Worm (Caenorhabditis elegans) whole organism, L2 larva: ENCODE results near the gene F36H1.12.
A peak's percentile ranks its signal among the peaks of the same experiment; 100 is the strongest.
"Not testable (repeated sequence)": the region's sequence is repeated elsewhere in the genome, so short reads cannot be mapped to it uniquely, and the experiment has no call there.

Experiments used
- C34F6.9 ChIP-seq: fragments of 150-350 bp; optimal IDR thresholded peaks from 2 replicates; lab custom pipeline; 2014; ENCODE audit warnings: missing biosample characterization, missing genetic modification characterization
- F13H6.1 ChIP-seq: sonication (generic microtip); optimal IDR thresholded peaks from 2 replicates; lab custom pipeline; 2016; ENCODE audit warnings: missing genetic modification characterization, missing compliant biosample characterization
- R02D3.7 ChIP-seq: fragments of 150-350 bp; optimal IDR thresholded peaks from 2 replicates; lab custom pipeline; 2014; ENCODE audit warnings: missing biosample characterization, missing genetic modification characterization
- Y55F3AM.14 ChIP-seq: fragments of 200-800 bp; sonication (Bioruptor generic); optimal IDR thresholded peaks from 2 replicates; lab custom pipeline; 2018; ENCODE audit warnings: mild to moderate bottlenecking, missing genetic modification characterization, missing compliant biosample characterization
- ama-1 ChIP-seq: fragments of 150-350 bp; optimal IDR thresholded peaks from 2 replicates; lab custom pipeline; 2018; ENCODE audit warnings: inconsistent platforms
- egl-27 ChIP-seq: sonication (generic microtip); optimal IDR thresholded peaks from 3 replicates; lab custom pipeline; 2017; ENCODE audit warnings: missing biosample characterization, missing genetic modification reagents, missing genetic modification characterization
- elt-1 ChIP-seq: fragments of 150-350 bp; optimal IDR thresholded peaks from 2 replicates; lab custom pipeline; 2014; ENCODE audit warnings: missing biosample characterization, missing genetic modification characterization
- elt-3 ChIP-seq: sonication (generic microtip); optimal IDR thresholded peaks from 2 replicates; lab custom pipeline; 2017; ENCODE audit warnings: missing biosample characterization, missing genetic modification characterization
- fos-1 ChIP-seq: fragments of 150-350 bp; optimal IDR thresholded peaks from 2 replicates; lab custom pipeline; 2014; ENCODE audit warnings: missing biosample characterization, missing genetic modification characterization
- gmeb-1 ChIP-seq: fragments of 150-350 bp; optimal IDR thresholded peaks from 2 replicates; lab custom pipeline; 2014; ENCODE audit warnings: missing biosample characterization, missing genetic modification characterization
- lin-13 ChIP-seq: fragments of 150-350 bp; optimal IDR thresholded peaks from 2 replicates; lab custom pipeline; 2014; ENCODE audit warnings: missing biosample characterization, missing genetic modification reagents, missing genetic modification characterization
- lin-39 ChIP-seq: fragments of 150-350 bp; optimal IDR thresholded peaks from 2 replicates; lab custom pipeline; 2014; ENCODE audit warnings: missing biosample characterization, missing genetic modification reagents, missing genetic modification characterization
- lsy-2 ChIP-seq, 2 experiments: fragments of 150-350 bp in 1 of 2; sonication (generic microtip) in 1 of 2; optimal IDR thresholded peaks; 2 replicates each; lab custom pipeline; 2014 to 2017; ENCODE audit warnings: missing biosample characterization in 2 of 2, missing genetic modification characterization in 2 of 2
- mab-5 ChIP-seq: fragments of 150-350 bp; optimal IDR thresholded peaks from 2 replicates; lab custom pipeline; 2014; ENCODE audit warnings: missing biosample characterization, missing genetic modification characterization
- mdl-1 ChIP-seq, 2 experiments: fragments of 150-350 bp in 1 of 2; sonication (generic microtip) in 1 of 2; optimal IDR thresholded peaks; 2 replicates each; lab custom pipeline; 2017; ENCODE audit warnings: missing biosample characterization in 2 of 2, missing genetic modification characterization in 2 of 2
- nhr-11 ChIP-seq: fragments of 150-350 bp; optimal IDR thresholded peaks from 2 replicates; lab custom pipeline; 2014; ENCODE audit warnings: missing biosample characterization, missing genetic modification characterization
- nhr-12 ChIP-seq: fragments of 150-350 bp; optimal IDR thresholded peaks from 2 replicates; lab custom pipeline; 2014; ENCODE audit warnings: missing biosample characterization, missing genetic modification characterization
- nhr-129 ChIP-seq: fragments of 150-350 bp; optimal IDR thresholded peaks from 2 replicates; lab custom pipeline; 2014; ENCODE audit warnings: missing biosample characterization, missing genetic modification characterization
- nhr-237 ChIP-seq: fragments of 150-350 bp; optimal IDR thresholded peaks from 2 replicates; lab custom pipeline; 2014; ENCODE audit warnings: missing biosample characterization, missing genetic modification characterization
- nhr-25 ChIP-seq: fragments of 150-350 bp; sonication (generic microtip); optimal IDR thresholded peaks from 3 replicates; lab custom pipeline; 2014; ENCODE audit warnings: missing biosample characterization, missing genetic modification characterization
- nhr-6 ChIP-seq: fragments of 150-350 bp; optimal IDR thresholded peaks from 2 replicates; lab custom pipeline; 2014; ENCODE audit warnings: missing biosample characterization, missing genetic modification characterization
- nhr-77 ChIP-seq: fragments of 150-350 bp; optimal IDR thresholded peaks from 2 replicates; lab custom pipeline; 2014; ENCODE audit warnings: missing biosample characterization, missing genetic modification characterization
- peb-1 ChIP-seq: fragments of 150-350 bp; optimal IDR thresholded peaks from 2 replicates; lab custom pipeline; 2014; ENCODE audit warnings: missing biosample characterization, missing genetic modification characterization
- skn-1 ChIP-seq: sonication (generic microtip); optimal IDR thresholded peaks from 2 replicates; lab custom pipeline; 2017; ENCODE audit warnings: missing biosample characterization, missing genetic modification characterization
- sma-9 ChIP-seq, 2 experiments: fragments of 150-350 bp in 1 of 2; sonication (generic microtip) in 1 of 2; optimal IDR thresholded peaks; 2 replicates each; lab custom pipeline; 2014 to 2016; ENCODE audit warnings: missing genetic modification characterization in 2 of 2, mild to moderate bottlenecking in 1 of 2, missing biosample characterization in 1 of 2, missing compliant biosample characterization in 1 of 2, missing genetic modification reagents in 1 of 2, moderate library complexity in 1 of 2
- snpc-4 ChIP-seq: fragments of 150-350 bp; optimal IDR thresholded peaks from 2 replicates; lab custom pipeline; 2014; ENCODE audit warnings: missing biosample characterization, missing genetic modification characterization
- unc-55 ChIP-seq: fragments of 150-350 bp; sonication (generic microtip); optimal IDR thresholded peaks from 3 replicates; lab custom pipeline; 2014; ENCODE audit warnings: missing biosample characterization, missing genetic modification reagents, missing genetic modification characterization
- unc-62 ChIP-seq: fragments of 150-350 bp; optimal IDR thresholded peaks from 2 replicates; lab custom pipeline; 2014; ENCODE audit warnings: missing biosample characterization, missing genetic modification reagents, missing genetic modification characterization
- ztf-1 ChIP-seq: fragments of 200-800 bp; sonication (Bioruptor generic); conservative IDR thresholded peaks from 2 replicates; pipeline ENCODE4 v1.3.6; 2022; ENCODE audit warnings: missing genetic modification characterization, missing compliant biosample characterization
- ztf-11 ChIP-seq: sonication (generic microtip); optimal IDR thresholded peaks from 2 replicates; lab custom pipeline; 2017; ENCODE audit warnings: missing biosample characterization, missing genetic modification characterization
- ztf-4 ChIP-seq: fragments of 150-350 bp; optimal IDR thresholded peaks from 2 replicates; lab custom pipeline; 2014; ENCODE audit warnings: missing biosample characterization, missing genetic modification characterization

The F36H1.12 gene

ce11 chrIV:11070895-11071294, 17.4 kb upstream of the F36H1.12 start:
- not testable (repeated sequence) for TF ChIP-seq sma-9 (GFP tag; optimal IDR thresholded peaks at IDR 0.05; lab: Kevin White, UChicago)
- TF ChIP-seq sma-9 (tag; optimal IDR thresholded peaks at IDR 0.05; lab: Kevin White, UChicago): peak; percentile 59
- peak; percentile 76 for TF ChIP-seq nhr-237 (tag; lab: Kevin White, UChicago)

- TF ChIP-seq peb-1 (no peak), nhr-129 (tag; lab: Kevin White, UChicago) (peak; percentile 87), mab-5 (tag; lab: Kevin White, UChicago) (peak; percentile 58), nhr-237 (tag; lab: Kevin White, UChicago) (no peak), lsy-2 (tag; optimal IDR thresholded peaks at IDR 0.05; lab: Kevin White, UChicago) (peak in 1 of 2 experiments; percentile 77), ztf-4 (tag; lab: Kevin White, UChicago) (peak; percentile 62), gmeb-1 (no peak), F13H6.1 (tag; lab: Kevin White, UChicago) (peak; percentile 84), nhr-6 (peak; percentile 67), lin-13 (GFP tag; lab: Kevin White, UChicago) (no peak), unc-55 (no peak), C34F6.9 (tag; lab: Kevin White, UChicago) (peak; percentile 59), ama-1 (no peak), sma-9 (GFP tag; optimal IDR thresholded peaks at IDR 0.05; lab: Kevin White, UChicago) (peak; percentile 72), sma-9 (tag; optimal IDR thresholded peaks at IDR 0.05; lab: Kevin White, UChicago) (no peak), unc-62 (GFP tag; lab: Kevin White, UChicago) (peak; percentile 79), nhr-25 (tag; lab: Kevin White, UChicago) (no peak), elt-1 (tag; lab: Kevin White, UChicago) (no peak)
Observed at ce11 chrIV:11068314-11068713, 14.8 kb upstream of the F36H1.12 start.

DNA sequence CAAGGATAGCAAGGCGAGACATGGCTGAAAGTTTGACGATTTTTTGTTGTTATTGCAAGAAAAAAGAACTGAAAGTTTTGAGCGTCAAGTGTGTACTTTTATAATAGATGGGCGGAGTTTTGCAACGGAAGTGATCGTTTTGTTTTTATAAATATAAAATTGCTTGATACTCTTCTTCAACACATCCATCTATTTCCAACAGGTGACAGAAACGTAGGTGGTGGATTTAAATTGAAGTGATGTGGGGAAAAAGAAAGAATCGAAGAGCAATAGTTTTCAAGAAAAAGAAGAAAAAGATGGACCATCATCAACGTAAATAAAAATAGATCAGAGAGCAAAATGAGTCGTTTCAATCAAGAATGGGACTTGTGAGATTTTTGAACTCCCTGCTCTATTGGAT, 13.5 kb upstream of the F36H1.12 start, which contains the start of gene ttr-17:
TSS of gene ttr-17 (minus strand) at position 24 of the 400 bp plus-strand sequence.
- TF ChIP-seq lsy-2 (tag; optimal IDR thresholded peaks at IDR 0.05; lab: Kevin White, UChicago): peak in 1 of 2 experiments; percentile 43
- TF ChIP-seq elt-3 (tag; lab: Kevin White, UChicago): no peak
- no peak for TF ChIP-seq skn-1 (tag; lab: Kevin White, UChicago)
- TF ChIP-seq ztf-1 (GFP tag; lab: Robert Waterston, UW): no peak
- peak; percentile 54 for TF ChIP-seq ama-1
- peak; percentile 7 for TF ChIP-seq C34F6.9 (tag; lab: Kevin White, UChicago)
- TF ChIP-seq unc-55: no peak
- peak; percentile 50 for TF ChIP-seq sma-9 (GFP tag; optimal IDR thresholded peaks at IDR 0.05; lab: Kevin White, UChicago)
- no peak for TF ChIP-seq sma-9 (tag; optimal IDR thresholded peaks at IDR 0.05; lab: Kevin White, UChicago)
- no peak for TF ChIP-seq lin-39
- peak; percentile 54 for TF ChIP-seq F13H6.1 (tag; lab: Kevin White, UChicago)

ce11 chrIV:11063962-11064361, 10.5 kb upstream of the F36H1.12 start, which contains the start of gene ttr-16:
TSS of gene ttr-16 (minus strand) at chrIV:11064137.
- TF ChIP-seq nhr-129 (tag; lab: Kevin White, UChicago) (peak; percentile 64), mdl-1 (tag; optimal IDR thresholded peaks at IDR 0.05; lab: Kevin White, UChicago) (no peak), sma-9 (GFP tag; optimal IDR thresholded peaks at IDR 0.05; lab: Kevin White, UChicago) (peak; percentile 32), sma-9 (tag; optimal IDR thresholded peaks at IDR 0.05; lab: Kevin White, UChicago) (no peak), C34F6.9 (tag; lab: Kevin White, UChicago) (peak; percentile 20), lsy-2 (tag; optimal IDR thresholded peaks at IDR 0.05; lab: Kevin White, UChicago) (peak in 1 of 2 experiments; percentile 49), F13H6.1 (tag; lab: Kevin White, UChicago) (peak; percentile 20), ama-1 (peak; percentile 86), nhr-77 (no peak)

ce11 chrIV:11062984-11063613, 9.6 kb upstream of the F36H1.12 start:
- no peak for TF ChIP-seq mab-5 (tag; lab: Kevin White, UChicago)
- TF ChIP-seq lsy-2 (tag; optimal IDR thresholded peaks at IDR 0.05; lab: Kevin White, UChicago): peak in 1 of 2 experiments; percentile 58

ce11 chrIV:11051963-11052362, 1.5 kb downstream of the F36H1.12 start:
- TF ChIP-seq fos-1 (no peak), Y55F3AM.14 (GFP tag; lab: Kevin White, UChicago) (no peak), nhr-11 (tag; lab: Kevin White, UChicago) (no peak)

ce11 chrIV:11049806-11050205, 3.7 kb downstream of the F36H1.12 start, which contains the start of gene F36H1.3:
TSS of gene F36H1.3 (plus strand) at chrIV:11050128.
- TF ChIP-seq C34F6.9 (tag; lab: Kevin White, UChicago): no peak
- no peak for TF ChIP-seq R02D3.7 (tag; lab: Kevin White, UChicago)
- no peak for TF ChIP-seq unc-55
- TF ChIP-seq egl-27 (tag; lab: Kevin White, UChicago): no peak
- TF ChIP-seq nhr-12 (tag; lab: Kevin White, UChicago): no peak
- TF ChIP-seq peb-1: no peak
- no peak for TF ChIP-seq nhr-25 (tag; lab: Kevin White, UChicago)
- no peak for TF ChIP-seq ztf-11 (tag; lab: Kevin White, UChicago)
- no peak for TF ChIP-seq mab-5 (tag; lab: Kevin White, UChicago)
- no peak for TF ChIP-seq sma-9 (GFP tag; optimal IDR thresholded peaks at IDR 0.05; lab: Kevin White, UChicago)
- TF ChIP-seq sma-9 (tag; optimal IDR thresholded peaks at IDR 0.05; lab: Kevin White, UChicago): no peak
- no peak for TF ChIP-seq nhr-237 (tag; lab: Kevin White, UChicago)
- no peak for TF ChIP-seq snpc-4 (tag; lab: Kevin White, UChicago)
- TF ChIP-seq Y55F3AM.14 (GFP tag; lab: Kevin White, UChicago): no peak
- TF ChIP-seq elt-1 (tag; lab: Kevin White, UChicago): no peak
